Fruit fly (Drosophila melanogaster) whole organism, embryonic: ENCODE measurements around the gene Cpr78Ca.

Experiments
- Asciz ChIP-seq: fragments of 200-800 bp; sonication (Bioruptor generic); optimal IDR thresholded peaks from 2 replicates; lab custom pipeline; 2017; ENCODE audit warnings: missing biosample characterization, mild to moderate bottlenecking, missing genetic modification characterization, missing genetic modification reagents
- BtbVII ChIP-seq: fragments of 200-800 bp; sonication (Bioruptor generic); optimal IDR thresholded peaks from 3 replicates; lab custom pipeline; 2017; ENCODE audit warnings: missing biosample characterization, mild to moderate bottlenecking, missing genetic modification characterization
- CG10147 ChIP-seq: fragments of 200-800 bp; sonication (Bioruptor generic); optimal IDR thresholded peaks from 2 replicates; lab custom pipeline; 2019; ENCODE audit warnings: missing biosample characterization, mild to moderate bottlenecking, missing genetic modification characterization, moderate library complexity
- CG10209 ChIP-seq: fragments of 200-800 bp; sonication (Bioruptor generic); optimal IDR thresholded peaks from 3 replicates; lab custom pipeline; 2017; ENCODE audit warnings: missing biosample characterization, mild to moderate bottlenecking, missing genetic modification characterization, missing genetic modification reagents
- CG10267 ChIP-seq: fragments of 200-800 bp; sonication (Bioruptor generic); optimal IDR thresholded peaks from 2 replicates; lab custom pipeline; 2018; ENCODE audit warnings: missing biosample characterization, mild to moderate bottlenecking, missing genetic modification characterization, moderate library complexity
- CG10543 ChIP-seq: fragments of 200-800 bp; sonication (Bioruptor generic); optimal IDR thresholded peaks from 3 replicates; lab custom pipeline; 2017; ENCODE audit warnings: missing biosample characterization, mild to moderate bottlenecking, missing genetic modification characterization, moderate library complexity
- CG10565 ChIP-seq: fragments of 200-800 bp; sonication (Bioruptor generic); optimal IDR thresholded peaks from 3 replicates; lab custom pipeline; 2016; ENCODE audit warnings: missing biosample characterization, mild to moderate bottlenecking, missing genetic modification characterization
- CG12391 ChIP-seq: fragments of 200-800 bp; sonication (Bioruptor generic); optimal IDR thresholded peaks from 3 replicates; lab custom pipeline; 2018; ENCODE audit warnings: missing biosample characterization, mild to moderate bottlenecking, missing genetic modification characterization, moderate library complexity
- CG13296 ChIP-seq: fragments of 200-800 bp; sonication (Bioruptor generic); optimal IDR thresholded peaks from 3 replicates; lab custom pipeline; 2018; ENCODE audit warnings: missing biosample characterization, mild to moderate bottlenecking, missing genetic modification characterization
- CG13424 ChIP-seq: fragments of 200-800 bp; sonication (Bioruptor generic); optimal IDR thresholded peaks from 2 replicates; lab custom pipeline; 2019; ENCODE audit warnings: missing biosample characterization, mild to moderate bottlenecking, missing genetic modification characterization, moderate library complexity
- CG13775 ChIP-seq: fragments of 200-800 bp; sonication (Bioruptor generic); optimal IDR thresholded peaks from 3 replicates; lab custom pipeline; 2017; ENCODE audit warnings: missing biosample characterization, mild to moderate bottlenecking, missing genetic modification characterization
- CG18599 ChIP-seq: fragments of 200-800 bp; sonication (Bioruptor generic); optimal IDR thresholded peaks from 3 replicates; lab custom pipeline; 2017; ENCODE audit warnings: missing biosample characterization, missing genetic modification characterization, mild to moderate bottlenecking, moderate library complexity, missing genetic modification reagents
- CG18619 ChIP-seq: fragments of 200-800 bp; sonication (Bioruptor generic); optimal IDR thresholded peaks from 3 replicates; lab custom pipeline; 2017; ENCODE audit warnings: missing biosample characterization, mild to moderate bottlenecking, missing genetic modification characterization
- CG30403 ChIP-seq: fragments of 200-800 bp; sonication (Bioruptor generic); optimal IDR thresholded peaks from 3 replicates; lab custom pipeline; 2016; ENCODE audit warnings: missing biosample characterization, missing genetic modification characterization
- CG4707 ChIP-seq: fragments of 200-800 bp; sonication (Bioruptor generic); optimal IDR thresholded peaks from 2 replicates; lab custom pipeline; 2018; ENCODE audit warnings: missing biosample characterization, mild to moderate bottlenecking, missing genetic modification characterization, moderate library complexity
- CG6654 ChIP-seq: fragments of 200-800 bp; sonication (Bioruptor generic); optimal IDR thresholded peaks from 2 replicates; lab custom pipeline; 2017; ENCODE audit warnings: missing biosample characterization, mild to moderate bottlenecking, missing genetic modification characterization
- CG6765 ChIP-seq: fragments of 200-800 bp; sonication (Bioruptor generic); optimal IDR thresholded peaks from 3 replicates; lab custom pipeline; 2017; ENCODE audit warnings: missing biosample characterization, mild to moderate bottlenecking, missing genetic modification characterization
- CG6813 ChIP-seq: fragments of 200-800 bp; sonication (Bioruptor generic); optimal IDR thresholded peaks from 2 replicates; lab custom pipeline; 2017; ENCODE audit warnings: missing biosample characterization, missing genetic modification characterization, mild to moderate bottlenecking, moderate library complexity, missing genetic modification reagents
- CG7271 ChIP-seq: fragments of 200-800 bp; sonication (Bioruptor generic); optimal IDR thresholded peaks from 2 replicates; lab custom pipeline; 2018; ENCODE audit warnings: missing biosample characterization, mild to moderate bottlenecking, missing genetic modification characterization, moderate library complexity
- CG7928 ChIP-seq: fragments of 200-800 bp; sonication (Bioruptor generic); optimal IDR thresholded peaks from 2 replicates; lab custom pipeline; 2017; ENCODE audit warnings: missing biosample characterization, mild to moderate bottlenecking, missing genetic modification characterization
- CG7987 ChIP-seq: fragments of 200-800 bp; sonication (Bioruptor generic); optimal IDR thresholded peaks from 2 replicates; lab custom pipeline; 2018; ENCODE audit warnings: missing biosample characterization, mild to moderate bottlenecking, missing genetic modification characterization, moderate library complexity
- CG9727 ChIP-seq: fragments of 200-800 bp; sonication (Bioruptor generic); optimal IDR thresholded peaks from 3 replicates; lab custom pipeline; 2017; ENCODE audit warnings: missing biosample characterization, mild to moderate bottlenecking, missing genetic modification characterization
- CoRest ChIP-seq: fragments of 200-800 bp; sonication (Bioruptor generic); optimal IDR thresholded peaks from 3 replicates; lab custom pipeline; 2018; ENCODE audit warnings: missing biosample characterization, mild to moderate bottlenecking, missing genetic modification characterization, moderate library complexity
- Dek ChIP-seq: fragments of 200-800 bp; sonication (Bioruptor generic); optimal IDR thresholded peaks from 3 replicates; lab custom pipeline; 2019; ENCODE audit warnings: missing biosample characterization, mild to moderate bottlenecking, missing genetic modification characterization, moderate library complexity
- Dip3 ChIP-seq: fragments of 200-800 bp; sonication (Bioruptor generic); optimal IDR thresholded peaks from 3 replicates; lab custom pipeline; 2016; ENCODE audit warnings: missing biosample characterization, missing genetic modification characterization
- Fer1 ChIP-seq: fragments of 200-800 bp; sonication (Bioruptor generic); optimal IDR thresholded peaks from 2 replicates; lab custom pipeline; 2017; ENCODE audit warnings: missing biosample characterization, mild to moderate bottlenecking, missing genetic modification characterization
- Hand ChIP-seq: fragments of 200-800 bp; sonication (Bioruptor generic); optimal IDR thresholded peaks from 2 replicates; lab custom pipeline; 2017; ENCODE audit warnings: mild to moderate bottlenecking, missing biosample characterization, missing genetic modification reagents, missing genetic modification characterization
- Hey ChIP-seq: fragments of 200-800 bp; sonication (Bioruptor generic); optimal IDR thresholded peaks from 3 replicates; lab custom pipeline; 2018; ENCODE audit warnings: missing biosample characterization, mild to moderate bottlenecking, missing genetic modification characterization
- Nf-YB ChIP-seq: fragments of 200-800 bp; sonication (Bioruptor generic); optimal IDR thresholded peaks from 3 replicates; lab custom pipeline; 2019; ENCODE audit warnings: missing biosample characterization, mild to moderate bottlenecking, missing genetic modification characterization, moderate library complexity
- Oli ChIP-seq: fragments of 200-800 bp; sonication (Bioruptor generic); optimal IDR thresholded peaks from 2 replicates; lab custom pipeline; 2018; ENCODE audit warnings: missing biosample characterization, mild to moderate bottlenecking, missing genetic modification characterization, moderate library complexity
- Poxn ChIP-seq: fragments of 200-800 bp; sonication (Bioruptor generic); IDR thresholded peaks from 2 replicates; pipeline ENCODE4 v1.3.6; 2022; ENCODE audit warnings: missing biosample characterization, missing genetic modification characterization
- ci ChIP-seq: fragments of 200-800 bp; sonication (Bioruptor generic); IDR thresholded peaks from 3 replicates; pipeline ENCODE4 v1.3.6; 2022; ENCODE audit warnings: missing biosample characterization, missing genetic modification characterization
- crol ChIP-seq: fragments of 200-800 bp; sonication (Bioruptor generic); IDR thresholded peaks from 2 replicates; pipeline ENCODE4 v1.3.6; 2022; ENCODE audit warnings: missing biosample characterization, missing genetic modification characterization
- cwo ChIP-seq: fragments of 200-800 bp; sonication (Bioruptor generic); optimal IDR thresholded peaks from 3 replicates; lab custom pipeline; 2017; ENCODE audit warnings: missing biosample characterization, missing genetic modification characterization, mild to moderate bottlenecking, moderate library complexity, missing genetic modification reagents
- dmrt99B ChIP-seq: fragments of 200-800 bp; sonication (Bioruptor generic); optimal IDR thresholded peaks from 2 replicates; lab custom pipeline; 2018; ENCODE audit warnings: missing biosample characterization, mild to moderate bottlenecking, missing genetic modification characterization, moderate library complexity
- eyg ChIP-seq: fragments of 200-800 bp; sonication (Bioruptor generic); optimal IDR thresholded peaks from 3 replicates; lab custom pipeline; 2016; ENCODE audit warnings: missing biosample characterization, missing genetic modification characterization
- fd3F ChIP-seq: fragments of 200-800 bp; sonication (Bioruptor generic); optimal IDR thresholded peaks from 2 replicates; lab custom pipeline; 2018; ENCODE audit warnings: missing biosample characterization, mild to moderate bottlenecking, missing genetic modification characterization, moderate library complexity
- gfzf ChIP-seq: fragments of 200-800 bp; sonication (Bioruptor generic); optimal IDR thresholded peaks from 2 replicates; lab custom pipeline; 2016; ENCODE audit warnings: missing biosample characterization, mild to moderate bottlenecking, missing genetic modification characterization, moderate library complexity
- grn ChIP-seq: fragments of 200-800 bp; sonication (Bioruptor generic); optimal IDR thresholded peaks from 3 replicates; lab custom pipeline; 2017; ENCODE audit warnings: missing biosample characterization, missing genetic modification characterization
- hkb ChIP-seq, 2 experiments: fragments of 200-800 bp in 1 of 2; fragments of >200 bp in 1 of 2; sonication (Bioruptor generic) in 1 of 2; IDR thresholded peaks in 1 of 2; optimal IDR thresholded peaks in 1 of 2; 2 replicates each; pipeline versions ENCODE4 v1.3.6 to Lab custom; 2017 to 2022; ENCODE audit warnings: missing biosample characterization in 1 of 2, missing genetic modification characterization in 1 of 2
- lab ChIP-seq: fragments of 200-800 bp; sonication (Bioruptor generic); optimal IDR thresholded peaks from 3 replicates; lab custom pipeline; 2017; ENCODE audit warnings: missing biosample characterization, missing genetic modification characterization, mild to moderate bottlenecking, moderate library complexity, missing genetic modification reagents
- mld ChIP-seq: fragments of 200-800 bp; sonication (Bioruptor generic); IDR thresholded peaks from 3 replicates; pipeline ENCODE4 v1.3.6; 2022; ENCODE audit warnings: missing biosample characterization, missing genetic modification characterization; ENCODE audit not compliant: partially characterized antibody
- org-1 ChIP-seq: fragments of 200-800 bp; sonication (Bioruptor generic); optimal IDR thresholded peaks from 2 replicates; lab custom pipeline; 2017; ENCODE audit warnings: missing biosample characterization, missing genetic modification characterization
- repo ChIP-seq: fragments of 200-800 bp; sonication (Bioruptor generic); optimal IDR thresholded peaks from 2 replicates; lab custom pipeline; 2016; ENCODE audit warnings: missing biosample characterization, missing genetic modification characterization
- rib ChIP-seq: fragments of 200-800 bp; sonication (Bioruptor generic); IDR thresholded peaks from 2 replicates; pipeline ENCODE4 v1.3.6; 2022; ENCODE audit warnings: missing biosample characterization, missing genetic modification characterization
- sug ChIP-seq: fragments of 200-800 bp; optimal IDR thresholded peaks from 2 replicates; lab custom pipeline; 2019; ENCODE audit warnings: missing biosample characterization, mild to moderate bottlenecking, missing genetic modification characterization, moderate library complexity
- vnd ChIP-seq: fragments of 200-800 bp; sonication (Bioruptor generic); IDR thresholded peaks from 3 replicates; pipeline ENCODE4 v1.3.6; 2022; ENCODE audit warnings: missing biosample characterization, missing genetic modification characterization; ENCODE audit not compliant: partially characterized antibody

Gene Cpr78Ca

DNA sequence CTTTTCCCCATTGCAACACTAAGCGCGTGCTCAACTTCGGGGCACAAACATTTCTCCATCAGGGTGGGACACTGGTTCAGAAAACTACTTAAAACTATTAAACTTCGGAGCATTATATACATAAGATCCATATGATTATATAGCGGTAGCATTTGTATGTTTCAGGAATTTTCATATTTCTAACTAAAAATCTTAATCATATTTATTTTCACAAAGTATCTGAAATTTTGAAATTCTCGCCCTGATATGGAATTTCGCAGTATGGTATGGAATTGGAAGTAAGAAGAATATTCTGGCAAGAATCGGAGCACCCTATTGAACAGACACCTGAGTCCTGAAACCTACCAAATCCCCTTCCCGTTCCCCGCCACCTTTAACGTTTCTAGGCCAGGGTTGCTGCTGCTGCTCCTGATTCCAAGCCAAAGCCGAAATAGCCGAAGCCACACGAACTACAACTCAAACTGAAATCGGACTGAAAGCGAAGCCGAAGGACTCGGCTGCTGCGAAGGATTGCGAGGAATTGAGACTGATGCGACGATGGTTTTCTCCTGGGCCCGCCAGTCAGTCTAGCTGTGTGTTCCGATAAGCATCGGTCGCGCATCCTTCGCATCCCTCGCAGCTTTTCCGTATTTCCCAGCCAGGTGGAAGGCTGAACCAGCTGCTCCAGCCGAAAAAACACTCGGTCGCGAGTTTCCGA is 29.4 kb upstream of the Cpr78Ca start (continued):
- peak; percentile 53 for TF ChIP-seq CG13424
- TF ChIP-seq CG12391 = peak; percentile 43
- TF ChIP-seq CG7271 = no peak
- TF ChIP-seq CG4707 (GFP tag; lab: Kevin White, UChicago) = no peak
- peak; percentile 8 for TF ChIP-seq Nf-YB (GFP tag; lab: Kevin White, UChicago)
- TF ChIP-seq CG10565 (GFP tag; lab: Kevin White, UChicago) = no peak
- TF ChIP-seq Hey (tag; lab: Kevin White, UChicago) = no peak
- no peak for TF ChIP-seq repo (GFP tag; lab: Kevin White, UChicago)
- no peak for TF ChIP-seq CG7987 (GFP tag; lab: Kevin White, UChicago)
- TF ChIP-seq Asciz (GFP tag; lab: Kevin White, UChicago) = no peak
- no peak for TF ChIP-seq mld (GFP tag; lab: Robert Waterston, UW)
- TF ChIP-seq crol (GFP tag; lab: Robert Waterston, UW) = 0 out of 2 replicates have a peak, but pooled peaks have one; percentile 8
- TF ChIP-seq ci (GFP tag; lab: Robert Waterston, UW) = no peak
- peak; percentile 82 for TF ChIP-seq CG18599 (GFP tag; lab: Kevin White, UChicago)
- peak; percentile 24 for TF ChIP-seq cwo (GFP tag; lab: Kevin White, UChicago)
- TF ChIP-seq CoRest (tag; lab: Kevin White, UChicago) = peak; percentile 18
- peak; percentile 43 for TF ChIP-seq CG6813 (GFP tag; lab: Kevin White, UChicago)
- TF ChIP-seq CG6765 (GFP tag; lab: Kevin White, UChicago) = peak; percentile 49
- peak; percentile 47 for TF ChIP-seq CG10543
- TF ChIP-seq grn (GFP tag; lab: Kevin White, UChicago) = no peak
- TF ChIP-seq vnd (GFP tag; lab: Robert Waterston, UW) = no peak
- TF ChIP-seq Fer1 (GFP tag; lab: Kevin White, UChicago) = peak; percentile 78
- peak; percentile 78 for TF ChIP-seq Hand (GFP tag; lab: Kevin White, UChicago)
- peak; percentile 41 for TF ChIP-seq sug (tag; lab: Kevin White, UChicago)
- peak; percentile 73 for TF ChIP-seq lab
- TF ChIP-seq hkb (optimal IDR thresholded peaks at IDR 0.05; lab: Kevin White, UChicago) = no peak
- no peak for TF ChIP-seq hkb (GFP tag; IDR thresholded peaks at IDR 0.05; lab: Robert Waterston, UW)
- peak; percentile 7 for TF ChIP-seq CG18619 (GFP tag; lab: Kevin White, UChicago)
- TF ChIP-seq Dip3 (GFP tag; lab: Kevin White, UChicago) = no peak
- peak; percentile 33 for TF ChIP-seq BtbVII (GFP tag; lab: Kevin White, UChicago)
- peak; percentile 44 for TF ChIP-seq Dek (tag; lab: Kevin White, UChicago)
- peak; percentile 5 for TF ChIP-seq org-1
- TF ChIP-seq CG10267 = peak; percentile 26
- no peak for TF ChIP-seq gfzf
- no peak for TF ChIP-seq rib (GFP tag; lab: Robert Waterston, UW)
- TF ChIP-seq eyg (GFP tag; lab: Kevin White, UChicago) = no peak
- peak; percentile 58 for TF ChIP-seq CG13296 (GFP tag; lab: Kevin White, UChicago)
- TF ChIP-seq CG9727 (GFP tag; lab: Kevin White, UChicago) = peak; percentile 20
- peak; percentile 1 for TF ChIP-seq CG13775 (GFP tag; lab: Kevin White, UChicago)
- TF ChIP-seq Poxn (GFP tag; lab: Robert Waterston, UW) = no peak
- no peak for TF ChIP-seq CG7928 (GFP tag; lab: Kevin White, UChicago)
- TF ChIP-seq CG6654 (GFP tag; lab: Kevin White, UChicago) = no peak
- TF ChIP-seq fd3F = peak; percentile 28
- peak; percentile 37 for TF ChIP-seq Oli (tag; lab: Kevin White, UChicago)
- peak; percentile 27 for TF ChIP-seq CG10147
- peak; percentile 29 for TF ChIP-seq CG10209
- TF ChIP-seq CG30403 (GFP tag; lab: Kevin White, UChicago) = peak; percentile 10
- TF ChIP-seq dmrt99B (tag; lab: Kevin White, UChicago) = peak; percentile 56
